Worm (Caenorhabditis elegans) whole organism, early embryonic: Measurements from ENCODE around the gene W07G4.8.

Source experiments
- B0310.2 ChIP-seq: sonication (generic microtip); optimal IDR thresholded peaks from 2 replicates; lab custom pipeline; 2016; ENCODE audit warnings: mild to moderate bottlenecking, missing genetic modification characterization, missing compliant biosample characterization
- F13C5.2 ChIP-seq: sonication (generic microtip); optimal IDR thresholded peaks from 2 replicates; lab custom pipeline; 2017; ENCODE audit warnings: mild to moderate bottlenecking, missing genetic modification characterization, inconsistent platforms, missing compliant biosample characterization
- aly-1 ChIP-seq: sonication (generic microtip); optimal IDR thresholded peaks from 2 replicates; lab custom pipeline; 2016; ENCODE audit warnings: missing genetic modification characterization, missing compliant biosample characterization
- ama-1 ChIP-seq: fragments of 150-350 bp; optimal IDR thresholded peaks from 2 replicates; lab custom pipeline; 2014
- ceh-13 ChIP-seq: fragments of 200-800 bp; sonication (Bioruptor generic); optimal IDR thresholded peaks from 2 replicates; lab custom pipeline; 2018; ENCODE audit warnings: mild to moderate bottlenecking, missing genetic modification characterization, missing compliant biosample characterization
- ceh-36 ChIP-seq: sonication (generic microtip); optimal IDR thresholded peaks from 2 replicates; lab custom pipeline; 2016; ENCODE audit warnings: missing genetic modification characterization, inconsistent platforms, missing compliant biosample characterization
- ets-7 ChIP-seq: sonication (generic microtip); optimal IDR thresholded peaks from 2 replicates; lab custom pipeline; 2016; ENCODE audit warnings: missing genotype, missing genetic modification characterization, missing compliant biosample characterization
- flt-1 ChIP-seq: fragments of 200-800 bp; sonication (Bioruptor generic); IDR thresholded peaks from 2 replicates; pipeline ENCODE4 v1.3.6; 2022; ENCODE audit warnings: missing genetic modification characterization, missing compliant biosample characterization
- hmbx-1 ChIP-seq: sonication (generic microtip); optimal IDR thresholded peaks from 2 replicates; lab custom pipeline; 2016; ENCODE audit warnings: mild to moderate bottlenecking, missing genetic modification characterization, missing compliant biosample characterization
- hnd-1 ChIP-seq: sonication (generic microtip); optimal IDR thresholded peaks from 2 replicates; lab custom pipeline; 2016; ENCODE audit warnings: missing genetic modification characterization, missing compliant biosample characterization
- pes-1 ChIP-seq: fragments of 200-800 bp; sonication (Bioruptor generic); IDR thresholded peaks from 2 replicates; pipeline ENCODE4 v1.3.6; 2022; ENCODE audit warnings: missing genetic modification reagents, missing genetic modification characterization, missing compliant biosample characterization
- sea-1 ChIP-seq: fragments of 200-800 bp; sonication (Bioruptor generic); conservative IDR thresholded peaks from 2 replicates; pipeline ENCODE4 v1.3.6; 2022; ENCODE audit warnings: missing genetic modification characterization, missing compliant biosample characterization
- tra-4 ChIP-seq: sonication (generic microtip); optimal IDR thresholded peaks from 2 replicates; lab custom pipeline; 2017; ENCODE audit warnings: missing genetic modification characterization, missing compliant biosample characterization

DNA sequence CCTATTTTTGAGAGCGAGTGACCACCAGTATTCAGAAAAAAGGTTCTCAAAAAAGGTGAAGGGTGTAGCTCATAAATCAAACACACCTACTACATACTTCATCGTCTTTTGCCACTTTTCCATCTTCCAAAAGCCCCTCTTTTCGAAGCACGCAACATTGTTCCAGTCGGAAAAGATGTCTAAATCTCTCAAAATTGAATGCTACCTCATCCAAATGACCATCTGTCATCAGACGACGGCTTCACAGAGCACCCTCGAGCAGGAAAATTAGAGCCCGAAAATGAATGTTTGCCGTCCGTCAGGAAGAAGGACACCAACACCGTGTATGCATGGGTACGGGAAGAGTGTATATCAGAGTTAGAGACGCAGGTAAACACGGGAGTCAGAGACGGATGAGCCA, 27.8 kb downstream of the W07G4.8 start:
- no peak for TF ChIP-seq ceh-36 (tag; lab: Kevin White, UChicago)
- TF ChIP-seq hnd-1 (tag; lab: Kevin White, UChicago): no peak
- no peak for TF ChIP-seq tra-4 (tag; lab: Kevin White, UChicago)
- no peak for TF ChIP-seq F13C5.2 (tag; lab: Kevin White, UChicago)
- TF ChIP-seq flt-1 (GFP tag; lab: Robert Waterston, UW): no peak
- no peak for TF ChIP-seq B0310.2 (tag; lab: Kevin White, UChicago)
- TF ChIP-seq ceh-13 (GFP tag; lab: Kevin White, UChicago): no peak
- TF ChIP-seq ama-1 (lab: Kevin White, UChicago): no peak
- no peak for TF ChIP-seq pes-1 (GFP tag; lab: Robert Waterston, UW)
- no peak for TF ChIP-seq hmbx-1 (tag; lab: Kevin White, UChicago)
- no peak for TF ChIP-seq aly-1
- no peak for TF ChIP-seq ets-7 (tag; lab: Kevin White, UChicago)
- TF ChIP-seq sea-1 (GFP tag; lab: Robert Waterston, UW): no peak
